Worm (Caenorhabditis elegans) whole organism, L4/young adult: ENCODE results near the gene H35B03.1.

Experiments used
- W03F9.2 ChIP-seq: fragments of 150-350 bp; optimal IDR thresholded peaks from 2 replicates; lab custom pipeline; 2014; ENCODE audit warnings: missing biosample characterization, missing genetic modification characterization
- him-1 ChIP-seq: sonication (generic microtip); optimal IDR thresholded peaks from 2 replicates; lab custom pipeline; 2016; ENCODE audit warnings: missing genotype, missing genetic modification reagents, missing genetic modification characterization, missing compliant biosample characterization

DNA sequence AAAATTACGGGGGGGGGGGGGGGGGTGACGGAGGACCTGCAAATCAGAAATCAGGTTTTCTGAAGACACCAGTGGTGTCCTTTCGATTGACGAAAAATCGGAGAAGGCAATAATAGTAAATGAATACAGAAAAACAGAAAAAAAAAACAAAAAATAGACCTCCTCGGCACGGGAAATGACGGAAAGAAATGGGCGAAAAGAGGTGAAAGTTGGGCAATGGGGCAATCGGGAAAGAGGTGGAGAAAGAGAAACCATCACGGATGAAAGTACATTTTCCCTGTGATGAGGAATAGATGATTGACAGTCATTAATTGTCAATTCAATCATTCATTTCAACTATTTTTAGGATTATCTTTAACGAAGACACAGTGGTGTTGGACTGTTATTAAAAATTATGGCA is 21.5 kb upstream of the H35B03.1 start:
- no peak for TF ChIP-seq him-1 (tag; lab: Kevin White, UChicago)
- TF ChIP-seq W03F9.2 (tag; lab: Kevin White, UChicago) = no peak
